Worm (Caenorhabditis elegans): ENCODE results near the gene dsc-4.

Gene dsc-4

ce11 chrIV:307205-307604 is 13.1 kb downstream of the dsc-4 start, which contains the start of gene swt-1:
TSS of gene swt-1 (plus strand) at chrIV:307505.
- TF ChIP-seq attf-4 (tag; optimal IDR thresholded peaks at IDR 0.05) (no peak), mxl-3 (GFP tag; optimal IDR thresholded peaks at IDR 0.05) (no peak), vab-7 (GFP tag; IDR thresholded peaks at IDR 0.05) (no peak), ztf-11 (tag; optimal IDR thresholded peaks at IDR 0.05) (no peak)

- TF ChIP-seq nhr-11 (tag; optimal IDR thresholded peaks at IDR 0.05) (peak; percentile 37), ztf-7 (tag; optimal IDR thresholded peaks at IDR 0.05) (no peak), ceh-32 (tag; optimal IDR thresholded peaks at IDR 0.05; ENCODE audit: poor library complexity) (no peak), snpc-4 (tag; optimal IDR thresholded peaks at IDR 0.05) (no peak), tra-1 (GFP tag; IDR thresholded peaks at IDR 0.05) (no peak), pqm-1 (tag; optimal IDR thresholded peaks at IDR 0.05) (no peak), attf-4 (tag; optimal IDR thresholded peaks at IDR 0.05) (no peak), ceh-82 (tag; optimal IDR thresholded peaks at IDR 0.05) (no peak), R02D3.7 (tag; optimal IDR thresholded peaks at IDR 0.05) (no peak), zag-1 (tag; optimal IDR thresholded peaks at IDR 0.05) (no peak), daf-19 (GFP tag; conservative IDR thresholded peaks at IDR 0.05) (no peak), nhr-10 (tag; optimal IDR thresholded peaks at IDR 0.05) (no peak), nhr-237 (tag; optimal IDR thresholded peaks at IDR 0.05) (no peak), T26A8.4 (GFP tag; IDR thresholded peaks at IDR 0.05) (no peak), hmg-1.1 (GFP tag; IDR thresholded peaks at IDR 0.05) (0 out of 2 replicates have a peak, but pooled peaks have one; percentile 15), ama-1 (optimal IDR thresholded peaks at IDR 0.05) (no peak), aly-2 (tag; optimal IDR thresholded peaks at IDR 0.05) (no peak), dmd-6 (GFP tag; IDR thresholded peaks at IDR 0.05) (no peak), nhr-102 (tag; optimal IDR thresholded peaks at IDR 0.05) (no peak), spr-1 (tag; optimal IDR thresholded peaks at IDR 0.05) (no peak), daf-8 (GFP tag; IDR thresholded peaks at IDR 0.05) (no peak), nhr-6 (tag; optimal IDR thresholded peaks at IDR 0.05) (no peak), mdt-29 (GFP tag; IDR thresholded peaks at IDR 0.05) (no peak), nhr-28 (tag; optimal IDR thresholded peaks at IDR 0.05) (no peak), aha-1 (tag) (peak; percentile 73), ztf-11 (tag; optimal IDR thresholded peaks at IDR 0.05) (no peak), madf-5 (GFP tag; IDR thresholded peaks at IDR 0.05) (no peak), Y5F2A.4 (GFP tag; optimal IDR thresholded peaks at IDR 0.05) (no peak), F26F4.8 (GFP tag; conservative IDR thresholded peaks at IDR 0.05) (no peak), mes-2 (tag; optimal IDR thresholded peaks at IDR 0.05; ENCODE audit: poor library complexity, severe bottlenecking) (peak; percentile 19), sdz-12 (GFP tag; optimal IDR thresholded peaks at IDR 0.05) (no peak), fos-1 (tag; optimal IDR thresholded peaks at IDR 0.05) (no peak), lin-1 (GFP tag; IDR thresholded peaks at IDR 0.05) (no peak), lin-38 (GFP tag; IDR thresholded peaks at IDR 0.05) (0 out of 2 replicates have a peak, but pooled peaks have one; percentile 26), lin-29 (GFP tag; IDR thresholded peaks at IDR 0.05) (no peak), zip-11 (GFP tag; IDR thresholded peaks at IDR 0.05) (no peak), ceh-44 (GFP tag; IDR thresholded peaks at IDR 0.05) (no peak), hlh-11 (tag; optimal IDR thresholded peaks at IDR 0.05) (peak; percentile 36), mdl-1 (tag; optimal IDR thresholded peaks at IDR 0.05) (no peak), lim-7 (GFP tag; IDR thresholded peaks at IDR 0.05) (no peak), daf-16 (GFP tag; optimal IDR thresholded peaks at IDR 0.05) (no peak), daf-16 (tag; optimal IDR thresholded peaks at IDR 0.05) (no peak), snpc-1.2 (GFP tag; IDR thresholded peaks at IDR 0.05) (no peak), zfp-3 (GFP tag; conservative IDR thresholded peaks at IDR 0.05) (no peak), pha-4 (GFP tag; IDR thresholded peaks at IDR 0.05) (peak; percentile 41; the same call in 1 of the 2 replicates), pha-4 (tag; optimal IDR thresholded peaks at IDR 0.05) (no peak), vab-7 (GFP tag; IDR thresholded peaks at IDR 0.05) (no peak), daf-12 (tag; optimal IDR thresholded peaks at IDR 0.05) (no peak), hlh-30 (tag; optimal IDR thresholded peaks at IDR 0.05; ENCODE audit: insufficient read depth) (peak; percentile 54), zfp-2 (tag; optimal IDR thresholded peaks at IDR 0.05) (no peak)
These were observed 13.8 kb downstream of the dsc-4 start for ce11 chrIV:306572-306971.
